Worm (Caenorhabditis elegans) whole organism, early embryonic: ENCODE results near the gene Y47D3A.20.

ENCODE experiments used
- B0310.2 ChIP-seq: sonication (generic microtip); optimal IDR thresholded peaks from 2 replicates; lab custom pipeline; 2016; ENCODE audit warnings: mild to moderate bottlenecking, missing genetic modification characterization, missing compliant biosample characterization
- F13C5.2 ChIP-seq: sonication (generic microtip); optimal IDR thresholded peaks from 2 replicates; lab custom pipeline; 2017; ENCODE audit warnings: mild to moderate bottlenecking, missing genetic modification characterization, inconsistent platforms, missing compliant biosample characterization
- aly-1 ChIP-seq: sonication (generic microtip); optimal IDR thresholded peaks from 2 replicates; lab custom pipeline; 2016; ENCODE audit warnings: missing genetic modification characterization, missing compliant biosample characterization
- ama-1 ChIP-seq: fragments of 150-350 bp; optimal IDR thresholded peaks from 2 replicates; lab custom pipeline; 2014
- ceh-13 ChIP-seq: fragments of 200-800 bp; sonication (Bioruptor generic); optimal IDR thresholded peaks from 2 replicates; lab custom pipeline; 2018; ENCODE audit warnings: mild to moderate bottlenecking, missing genetic modification characterization, missing compliant biosample characterization
- ceh-36 ChIP-seq: sonication (generic microtip); optimal IDR thresholded peaks from 2 replicates; lab custom pipeline; 2016; ENCODE audit warnings: missing genetic modification characterization, inconsistent platforms, missing compliant biosample characterization
- ets-7 ChIP-seq: sonication (generic microtip); optimal IDR thresholded peaks from 2 replicates; lab custom pipeline; 2016; ENCODE audit warnings: missing genotype, missing genetic modification characterization, missing compliant biosample characterization
- flt-1 ChIP-seq: fragments of 200-800 bp; sonication (Bioruptor generic); IDR thresholded peaks from 2 replicates; pipeline ENCODE4 v1.3.6; 2022; ENCODE audit warnings: missing genetic modification characterization, missing compliant biosample characterization
- hmbx-1 ChIP-seq: sonication (generic microtip); optimal IDR thresholded peaks from 2 replicates; lab custom pipeline; 2016; ENCODE audit warnings: mild to moderate bottlenecking, missing genetic modification characterization, missing compliant biosample characterization
- hmg-4 ChIP-seq: fragments of 200-800 bp; sonication (Bioruptor generic); optimal IDR thresholded peaks from 2 replicates; lab custom pipeline; 2018; ENCODE audit warnings: mild to moderate bottlenecking, missing genetic modification characterization, missing compliant biosample characterization
- hnd-1 ChIP-seq: sonication (generic microtip); optimal IDR thresholded peaks from 2 replicates; lab custom pipeline; 2016; ENCODE audit warnings: missing genetic modification characterization, missing compliant biosample characterization
- pes-1 ChIP-seq: fragments of 200-800 bp; sonication (Bioruptor generic); IDR thresholded peaks from 2 replicates; pipeline ENCODE4 v1.3.6; 2022; ENCODE audit warnings: missing genetic modification reagents, missing genetic modification characterization, missing compliant biosample characterization
- scrt-1 ChIP-seq: fragments of 200-800 bp; sonication (Bioruptor generic); IDR thresholded peaks from 2 replicates; pipeline ENCODE4 v1.3.6; 2022; ENCODE audit warnings: missing genetic modification characterization, missing compliant biosample characterization
- sea-1 ChIP-seq: fragments of 200-800 bp; sonication (Bioruptor generic); conservative IDR thresholded peaks from 2 replicates; pipeline ENCODE4 v1.3.6; 2022; ENCODE audit warnings: missing genetic modification characterization, missing compliant biosample characterization
- tbx-11 ChIP-seq: fragments of 200-800 bp; sonication (Bioruptor generic); IDR thresholded peaks from 2 replicates; pipeline ENCODE4 v1.3.6; 2022; ENCODE audit warnings: missing genetic modification characterization, missing compliant biosample characterization
- tbx-37 ChIP-seq: fragments of 200-800 bp; sonication (Bioruptor generic); conservative IDR thresholded peaks from 2 replicates; pipeline ENCODE4 v1.3.6; 2022; ENCODE audit warnings: missing genetic modification reagents, missing genetic modification characterization, missing compliant biosample characterization
- tra-4 ChIP-seq: sonication (generic microtip); optimal IDR thresholded peaks from 2 replicates; lab custom pipeline; 2017; ENCODE audit warnings: missing genetic modification characterization, missing compliant biosample characterization

Gene Y47D3A.20

ce11 chrIII:11237741-11238140 is 37.1 kb upstream of the Y47D3A.20 start:
- TF ChIP-seq F13C5.2 (tag; lab: Kevin White, UChicago): no peak
- no peak for TF ChIP-seq tbx-11 (GFP tag; lab: Robert Waterston, UW)
- TF ChIP-seq scrt-1: no peak
- no peak for TF ChIP-seq pes-1 (GFP tag; lab: Robert Waterston, UW)
- TF ChIP-seq sea-1 (GFP tag; lab: Robert Waterston, UW): no peak
- TF ChIP-seq B0310.2: no peak
- TF ChIP-seq ama-1 (lab: Kevin White, UChicago): no peak
- TF ChIP-seq hmbx-1 (tag; lab: Kevin White, UChicago): no peak
- TF ChIP-seq tbx-37 (GFP tag; lab: Robert Waterston, UW): no peak
- TF ChIP-seq flt-1 (GFP tag; lab: Robert Waterston, UW): no peak
- TF ChIP-seq hnd-1 (tag; lab: Kevin White, UChicago): no peak
- TF ChIP-seq tra-4 (tag; lab: Kevin White, UChicago): no peak
- TF ChIP-seq aly-1 (tag; lab: Kevin White, UChicago): no peak
- TF ChIP-seq ets-7 (tag; lab: Kevin White, UChicago): no peak
- no peak for TF ChIP-seq hmg-4 (GFP tag; lab: Kevin White, UChicago)
- TF ChIP-seq ceh-36 (tag; lab: Kevin White, UChicago): no peak

DNA sequence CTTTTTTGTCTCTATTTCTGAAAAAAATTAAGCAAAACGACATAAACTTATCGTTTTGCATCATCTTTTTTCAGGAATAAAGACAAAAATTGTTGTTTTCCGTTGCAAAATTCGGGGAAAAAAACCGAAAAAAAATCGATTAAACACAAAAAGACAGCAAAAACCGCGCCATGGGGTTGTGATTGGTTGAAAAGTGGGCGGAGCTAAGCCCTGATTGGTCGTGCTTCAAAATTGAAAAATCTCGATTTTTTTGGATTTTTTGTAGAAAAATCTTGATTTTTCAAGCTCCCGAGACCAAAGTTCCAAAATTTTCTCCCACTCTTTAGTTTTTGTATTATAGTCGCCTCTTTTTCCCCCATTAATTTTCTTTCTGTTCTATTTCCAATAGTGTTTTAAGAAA is 36.6 kb upstream of the Y47D3A.20 start:
- TF ChIP-seq scrt-1 (no peak), hnd-1 (tag; lab: Kevin White, UChicago) (no peak), hmg-4 (GFP tag; lab: Kevin White, UChicago) (no peak), ama-1 (lab: Kevin White, UChicago) (no peak)

DNA sequence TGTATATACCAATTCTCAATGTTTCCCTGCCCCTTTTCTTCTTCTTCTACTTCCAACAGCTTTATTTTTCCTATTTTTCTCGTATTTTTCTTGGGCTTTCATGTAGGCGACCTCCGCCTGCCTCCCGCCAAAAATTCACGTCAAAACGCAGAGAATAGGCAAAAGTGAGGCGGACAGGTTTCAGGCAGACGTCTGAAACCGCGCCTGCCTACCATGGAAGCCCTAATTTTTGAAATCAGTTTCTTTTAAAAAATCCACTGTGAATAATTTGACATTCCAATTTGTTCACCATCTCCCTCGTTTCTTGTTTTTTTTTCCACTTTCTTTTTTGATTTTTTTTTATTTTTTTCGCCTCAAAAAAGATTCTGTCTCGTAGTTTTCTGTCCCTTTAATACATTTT is 36.1 kb upstream of the Y47D3A.20 start:
- TF ChIP-seq flt-1 (GFP tag; lab: Robert Waterston, UW) (no peak), tbx-11 (GFP tag; lab: Robert Waterston, UW) (no peak), ceh-36 (tag; lab: Kevin White, UChicago) (no peak), hnd-1 (tag; lab: Kevin White, UChicago) (no peak), ets-7 (tag; lab: Kevin White, UChicago) (no peak), pes-1 (GFP tag; lab: Robert Waterston, UW) (no peak), ama-1 (lab: Kevin White, UChicago) (no peak), hmbx-1 (tag; lab: Kevin White, UChicago) (no peak), tra-4 (tag; lab: Kevin White, UChicago) (no peak), aly-1 (tag; lab: Kevin White, UChicago) (no peak), scrt-1 (no peak), B0310.2 (no peak), ceh-13 (GFP tag; lab: Kevin White, UChicago) (no peak), hmg-4 (GFP tag; lab: Kevin White, UChicago) (no peak), sea-1 (GFP tag; lab: Robert Waterston, UW) (no peak), F13C5.2 (tag; lab: Kevin White, UChicago) (no peak), tbx-37 (GFP tag; lab: Robert Waterston, UW) (no peak)

DNA sequence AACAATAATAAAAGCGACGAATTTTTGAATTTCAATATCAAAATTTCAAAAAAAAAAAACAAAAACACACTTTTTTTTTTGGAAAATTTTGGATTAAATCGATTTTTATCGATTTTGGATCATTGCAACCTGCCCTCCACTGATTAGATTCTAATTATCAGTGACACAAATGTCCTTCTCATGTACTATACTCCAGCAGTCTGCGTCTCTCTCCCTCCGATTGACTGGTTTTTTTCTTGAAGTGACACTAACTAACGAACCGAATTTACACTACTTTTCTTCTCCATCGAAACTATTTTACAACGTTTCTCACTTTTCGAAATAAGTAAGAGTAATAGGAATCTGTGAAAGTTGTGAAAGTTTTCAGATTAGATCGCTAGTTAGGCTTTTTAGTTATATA is 34.1 kb upstream of the Y47D3A.20 start:
- no peak for TF ChIP-seq hnd-1 (tag; lab: Kevin White, UChicago)
- TF ChIP-seq ceh-13 (GFP tag; lab: Kevin White, UChicago): no peak
- no peak for TF ChIP-seq hmg-4 (GFP tag; lab: Kevin White, UChicago)
- TF ChIP-seq sea-1 (GFP tag; lab: Robert Waterston, UW): no peak
- no peak for TF ChIP-seq tbx-11 (GFP tag; lab: Robert Waterston, UW)
- no peak for TF ChIP-seq aly-1 (tag; lab: Kevin White, UChicago)
- TF ChIP-seq flt-1 (GFP tag; lab: Robert Waterston, UW): no peak
- no peak for TF ChIP-seq pes-1 (GFP tag; lab: Robert Waterston, UW)

- TF ChIP-seq tra-4 (tag; lab: Kevin White, UChicago): no peak
- no peak for TF ChIP-seq hmbx-1 (tag; lab: Kevin White, UChicago)
- TF ChIP-seq flt-1 (GFP tag; lab: Robert Waterston, UW): no peak
Observed at ce11 chrIII:11241583-11242187, 33.2 kb upstream of the Y47D3A.20 start.

DNA sequence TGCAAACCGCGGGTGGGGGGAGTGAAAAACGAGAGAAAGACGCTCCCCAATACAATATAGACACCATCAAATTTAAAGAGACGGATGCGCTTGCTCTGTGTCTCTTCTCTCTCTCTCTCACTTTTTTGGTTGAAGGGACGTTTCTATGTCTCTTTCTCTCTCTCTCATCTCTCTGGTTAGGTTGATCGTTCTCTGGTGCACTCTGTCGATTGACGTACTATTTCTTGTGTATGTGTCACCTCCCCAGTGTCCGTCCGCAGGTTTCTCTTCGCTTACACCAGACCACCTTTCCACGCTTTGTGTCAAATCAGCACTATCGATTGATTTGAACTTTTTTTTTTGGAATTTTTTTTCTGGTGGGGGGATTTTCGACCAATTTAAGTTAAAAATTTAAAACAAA is 31.4 kb upstream of the Y47D3A.20 start:
- no peak for TF ChIP-seq sea-1 (GFP tag; lab: Robert Waterston, UW)
- TF ChIP-seq hmbx-1 (tag; lab: Kevin White, UChicago): no peak
- no peak for TF ChIP-seq ets-7 (tag; lab: Kevin White, UChicago)
- no peak for TF ChIP-seq B0310.2
- no peak for TF ChIP-seq ama-1 (lab: Kevin White, UChicago)
- no peak for TF ChIP-seq tbx-11 (GFP tag; lab: Robert Waterston, UW)
- TF ChIP-seq F13C5.2 (tag; lab: Kevin White, UChicago): no peak
- no peak for TF ChIP-seq aly-1 (tag; lab: Kevin White, UChicago)
- TF ChIP-seq scrt-1: no peak
- no peak for TF ChIP-seq hmg-4 (GFP tag; lab: Kevin White, UChicago)

ce11 chrIII:11244338-11244737 is 30.5 kb upstream of the Y47D3A.20 start:
- no peak for TF ChIP-seq ceh-36 (tag; lab: Kevin White, UChicago)
- TF ChIP-seq ets-7 (tag; lab: Kevin White, UChicago): no peak
- no peak for TF ChIP-seq ceh-13 (GFP tag; lab: Kevin White, UChicago)
- no peak for TF ChIP-seq scrt-1
- TF ChIP-seq F13C5.2 (tag; lab: Kevin White, UChicago): no peak
- TF ChIP-seq sea-1 (GFP tag; lab: Robert Waterston, UW): no peak
- no peak for TF ChIP-seq hmbx-1 (tag; lab: Kevin White, UChicago)
- no peak for TF ChIP-seq B0310.2
- TF ChIP-seq tra-4 (tag; lab: Kevin White, UChicago): no peak
- no peak for TF ChIP-seq tbx-11 (GFP tag; lab: Robert Waterston, UW)
